Worm (Caenorhabditis elegans) whole organism, mixed stage, embryonic: ENCODE data around the gene F38H4.3.

ENCODE experiments used
- M03D4.4 ChIP-seq: sonication (generic microtip); optimal IDR thresholded peaks from 2 replicates; lab custom pipeline; 2017; ENCODE audit warnings: mild to moderate bottlenecking, missing genetic modification characterization, missing compliant biosample characterization
- bed-3 ChIP-seq: fragments of 200-800 bp; sonication (Bioruptor generic); optimal IDR thresholded peaks from 3 replicates; lab custom pipeline; 2018; ENCODE audit warnings: mild to moderate bottlenecking, missing genetic modification characterization, moderate library complexity, missing compliant biosample characterization
- blmp-1 ChIP-seq: fragments of 150-350 bp; optimal IDR thresholded peaks from 2 replicates; lab custom pipeline; 2014; ENCODE audit warnings: missing biosample characterization, missing genetic modification characterization
- ceh-39 ChIP-seq: fragments of 150-350 bp; optimal IDR thresholded peaks from 2 replicates; lab custom pipeline; 2014; ENCODE audit warnings: missing biosample characterization, missing genetic modification characterization
- ceh-43 ChIP-seq: fragments of 200-800 bp; sonication (Bioruptor generic); optimal IDR thresholded peaks from 2 replicates; lab custom pipeline; 2018; ENCODE audit warnings: mild to moderate bottlenecking, missing genetic modification characterization, moderate library complexity, missing compliant biosample characterization
- ceh-83 ChIP-seq: fragments of 200-800 bp; sonication (Bioruptor generic); optimal IDR thresholded peaks from 2 replicates; lab custom pipeline; 2018; ENCODE audit warnings: mild to moderate bottlenecking, missing genetic modification characterization, missing compliant biosample characterization
- ces-1 ChIP-seq: fragments of 150-350 bp; optimal IDR thresholded peaks from 2 replicates; lab custom pipeline; 2014; ENCODE audit warnings: missing biosample characterization, missing genetic modification reagents, missing genetic modification characterization
- cnd-1 ChIP-seq: fragments of 200-800 bp; sonication (Bioruptor generic); optimal IDR thresholded peaks from 2 replicates; lab custom pipeline; 2018; ENCODE audit warnings: mild to moderate bottlenecking, missing genetic modification characterization, missing compliant biosample characterization
- drap-1 ChIP-seq: fragments of 200-800 bp; sonication (Bioruptor generic); optimal IDR thresholded peaks from 3 replicates; lab custom pipeline; 2018; ENCODE audit warnings: mild to moderate bottlenecking, missing genetic modification characterization, missing compliant biosample characterization
- elt-1 ChIP-seq: sonication (generic microtip); optimal IDR thresholded peaks from 2 replicates; lab custom pipeline; 2017; ENCODE audit warnings: missing genetic modification characterization, mild to moderate bottlenecking, missing compliant biosample characterization, antibody characterized with exemption, moderate library complexity, borderline replicate concordance; ENCODE audit not compliant: insufficient read depth
- elt-3 ChIP-seq: fragments of 150-350 bp; optimal IDR thresholded peaks from 2 replicates; lab custom pipeline; 2014; ENCODE audit warnings: missing biosample characterization, missing genetic modification characterization
- flh-1 ChIP-seq: fragments of 200-800 bp; sonication (Bioruptor generic); optimal IDR thresholded peaks from 2 replicates; lab custom pipeline; 2018; ENCODE audit warnings: mild to moderate bottlenecking, missing genetic modification characterization, moderate library complexity, missing compliant biosample characterization
- ham-2 ChIP-seq: fragments of 200-800 bp; sonication (Bioruptor generic); optimal IDR thresholded peaks from 2 replicates; lab custom pipeline; 2018; ENCODE audit warnings: mild to moderate bottlenecking, missing genetic modification characterization, missing compliant biosample characterization
- lin-13 ChIP-seq: fragments of 150-350 bp; optimal IDR thresholded peaks from 2 replicates; lab custom pipeline; 2014; ENCODE audit warnings: missing biosample characterization, missing genetic modification characterization
- lin-32 ChIP-seq: fragments of 200-800 bp; sonication (Bioruptor generic); optimal IDR thresholded peaks from 2 replicates; lab custom pipeline; 2018; ENCODE audit warnings: mild to moderate bottlenecking, missing genetic modification characterization, missing compliant biosample characterization
- lsy-2 ChIP-seq: fragments of 150-350 bp; optimal IDR thresholded peaks from 2 replicates; lab custom pipeline; 2014; ENCODE audit warnings: missing biosample characterization, missing genetic modification characterization
- mab-5 ChIP-seq: fragments of 150-350 bp; optimal IDR thresholded peaks from 2 replicates; lab custom pipeline; 2014; ENCODE audit warnings: missing biosample characterization, missing genetic modification characterization
- mep-1 ChIP-seq: fragments of 150-350 bp; optimal IDR thresholded peaks from 2 replicates; lab custom pipeline; 2017; ENCODE audit warnings: missing biosample characterization, missing genetic modification reagents, missing genetic modification characterization, inconsistent platforms
- mls-2 ChIP-seq: sonication (generic microtip); optimal IDR thresholded peaks from 2 replicates; lab custom pipeline; 2016; ENCODE audit warnings: mild to moderate bottlenecking, missing genetic modification characterization, moderate library complexity, missing compliant biosample characterization
- nhr-12 ChIP-seq: fragments of 150-350 bp; optimal IDR thresholded peaks from 2 replicates; lab custom pipeline; 2014; ENCODE audit warnings: missing biosample characterization, missing genetic modification characterization
- nhr-2 ChIP-seq: fragments of 150-350 bp; optimal IDR thresholded peaks from 2 replicates; lab custom pipeline; 2014; ENCODE audit warnings: missing biosample characterization, missing genetic modification characterization
- nhr-237 ChIP-seq: fragments of 150-350 bp; optimal IDR thresholded peaks from 2 replicates; lab custom pipeline; 2014; ENCODE audit warnings: missing biosample characterization, missing genetic modification characterization
- nhr-28 ChIP-seq: fragments of 150-350 bp; optimal IDR thresholded peaks from 2 replicates; lab custom pipeline; 2014; ENCODE audit warnings: missing biosample characterization, missing genetic modification characterization
- nhr-76 ChIP-seq: sonication (generic microtip); optimal IDR thresholded peaks from 2 replicates; lab custom pipeline; 2017; ENCODE audit warnings: missing biosample characterization, missing genetic modification characterization
- sem-2 ChIP-seq: fragments of 200-800 bp; sonication (Bioruptor generic); optimal IDR thresholded peaks from 2 replicates; lab custom pipeline; 2018; ENCODE audit warnings: mild to moderate bottlenecking, missing genetic modification characterization, missing compliant biosample characterization
- sptf-1 ChIP-seq: sonication (generic microtip); optimal IDR thresholded peaks from 2 replicates; lab custom pipeline; 2017; ENCODE audit warnings: mild to moderate bottlenecking, missing genetic modification characterization, moderate library complexity, missing compliant biosample characterization
- tbx-8 ChIP-seq: fragments of 200-800 bp; sonication (Bioruptor generic); optimal IDR thresholded peaks from 2 replicates; lab custom pipeline; 2018; ENCODE audit warnings: mild to moderate bottlenecking, missing genetic modification characterization, moderate library complexity, missing compliant biosample characterization
- unc-120 ChIP-seq: sonication (generic microtip); optimal IDR thresholded peaks from 2 replicates; lab custom pipeline; 2017; ENCODE audit warnings: missing genetic modification characterization, missing compliant biosample characterization; ENCODE audit not compliant: poor library complexity, severe bottlenecking
- unc-62 ChIP-seq: fragments of 150-350 bp; optimal IDR thresholded peaks from 2 replicates; lab custom pipeline; 2014; ENCODE audit warnings: missing biosample characterization, missing genetic modification reagents, missing genetic modification characterization
- zip-8 ChIP-seq: fragments of 150-350 bp; optimal IDR thresholded peaks from 2 replicates; lab custom pipeline; 2014; ENCODE audit warnings: missing biosample characterization, missing genetic modification characterization
- ztf-11 ChIP-seq: fragments of 150-350 bp; optimal IDR thresholded peaks from 2 replicates; lab custom pipeline; 2014; ENCODE audit warnings: missing biosample characterization, missing genetic modification characterization

F38H4.3 gene

DNA sequence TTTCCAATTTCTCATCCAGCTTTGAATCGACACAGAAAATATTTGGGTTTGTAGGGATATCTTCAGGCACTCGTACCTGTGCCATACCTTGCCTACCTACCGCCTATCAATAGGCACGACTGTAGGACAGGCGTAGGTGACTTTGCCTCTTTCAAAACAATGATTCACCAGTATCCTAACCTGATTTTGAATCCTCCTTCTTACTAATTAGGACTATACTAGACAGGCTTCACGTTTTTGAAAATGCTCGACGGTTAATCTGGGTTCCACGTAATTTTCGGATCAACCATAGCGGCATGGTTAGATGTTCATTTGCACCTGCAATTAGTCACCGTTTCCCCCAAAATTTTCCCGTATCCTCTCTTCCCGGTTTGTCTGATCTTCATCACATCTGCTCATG is 26.2 kb downstream of the F38H4.3 start:
- peak; percentile 41 for TF ChIP-seq ceh-43 (GFP tag; lab: Kevin White, UChicago)
- no peak for TF ChIP-seq nhr-28 (tag; lab: Kevin White, UChicago)
- TF ChIP-seq, all 35 proteins: peak for 1

DNA sequence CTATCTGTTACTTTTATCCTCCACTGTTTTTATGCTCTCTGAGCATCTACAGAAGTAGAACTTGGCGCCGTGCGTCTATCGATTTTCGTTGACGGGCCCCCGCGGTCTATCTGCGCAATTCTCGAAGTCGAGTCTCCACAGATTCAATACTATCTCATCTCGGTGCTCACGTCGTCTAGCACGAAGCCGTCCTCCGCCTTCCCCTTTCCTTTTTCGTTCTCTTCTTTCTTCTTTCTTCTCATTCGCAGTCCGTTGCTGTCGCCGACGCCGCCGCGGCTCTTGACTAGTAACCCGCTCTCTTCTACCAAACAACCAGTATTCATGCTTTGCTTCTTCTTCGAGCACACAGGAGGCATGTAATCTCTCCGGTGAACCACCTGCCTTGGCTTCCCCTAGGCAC is 28.9 kb downstream of the F38H4.3 start:
- TF ChIP-seq unc-62 (GFP tag; lab: Kevin White, UChicago): no peak
- TF ChIP-seq blmp-1 (tag; lab: Kevin White, UChicago): no peak
- TF ChIP-seq ces-1 (GFP tag; lab: Kevin White, UChicago): peak; percentile 42
- peak; percentile 47 for TF ChIP-seq cnd-1
- TF ChIP-seq mab-5 (tag; lab: Kevin White, UChicago): no peak
- no peak for TF ChIP-seq ham-2
- no peak for TF ChIP-seq flh-1 (GFP tag; lab: Kevin White, UChicago)
- no peak for TF ChIP-seq lsy-2 (tag; lab: Kevin White, UChicago)
- TF ChIP-seq unc-120 (tag; lab: Kevin White, UChicago): no peak
- TF ChIP-seq bed-3: no peak
- TF ChIP-seq lin-13: no peak
- no peak for TF ChIP-seq ceh-39
- TF ChIP-seq nhr-12 (tag; lab: Kevin White, UChicago): no peak
- TF ChIP-seq zip-8: no peak
- peak; percentile 4 for TF ChIP-seq mep-1 (tag; lab: Kevin White, UChicago)
- TF ChIP-seq drap-1: no peak
- no peak for TF ChIP-seq nhr-28 (tag; lab: Kevin White, UChicago)
- TF ChIP-seq elt-3 (tag; lab: Kevin White, UChicago): no peak
- no peak for TF ChIP-seq ztf-11
- no peak for TF ChIP-seq ceh-43 (GFP tag; lab: Kevin White, UChicago)
- peak; percentile 41 for TF ChIP-seq lin-32
- TF ChIP-seq mls-2 (tag; lab: Kevin White, UChicago): no peak
- no peak for TF ChIP-seq sptf-1 (tag; lab: Kevin White, UChicago)
- no peak for TF ChIP-seq elt-1 (tag; lab: Kevin White, UChicago)

DNA sequence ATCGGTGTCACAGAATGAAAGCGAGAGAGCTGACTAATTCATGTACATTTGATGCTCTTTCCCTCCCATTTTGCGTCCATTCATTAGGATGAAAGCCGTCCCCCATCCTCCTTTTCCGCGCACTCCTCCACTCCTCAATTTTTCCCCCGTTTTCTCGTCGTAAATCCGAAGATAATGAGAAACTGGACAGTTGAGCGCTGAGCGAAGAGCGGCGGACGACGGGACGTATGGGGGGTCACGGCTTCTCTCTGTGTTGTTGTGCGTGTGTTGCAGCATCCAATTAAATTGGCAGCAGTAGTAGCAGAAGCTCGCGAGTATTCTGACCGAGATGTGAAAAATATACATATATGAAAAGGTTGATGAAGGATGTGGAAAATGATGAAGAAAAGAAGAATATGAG is 29.7 kb downstream of the F38H4.3 start:
- no peak for TF ChIP-seq M03D4.4
- TF ChIP-seq nhr-2 (tag; lab: Kevin White, UChicago): no peak
- TF ChIP-seq bed-3: no peak
- no peak for TF ChIP-seq nhr-237 (tag; lab: Kevin White, UChicago)
- no peak for TF ChIP-seq flh-1 (GFP tag; lab: Kevin White, UChicago)
- TF ChIP-seq zip-8: no peak
- no peak for TF ChIP-seq ztf-11
- TF ChIP-seq ces-1 (GFP tag; lab: Kevin White, UChicago): peak; percentile 58
- no peak for TF ChIP-seq ceh-83 (GFP tag; lab: Kevin White, UChicago)
- TF ChIP-seq mep-1 (tag; lab: Kevin White, UChicago): no peak
- TF ChIP-seq ceh-39: no peak
- TF ChIP-seq sptf-1 (tag; lab: Kevin White, UChicago): peak; percentile 4
- TF ChIP-seq, all 35 proteins: peak for 2

ce11 chrIV:11877674-11878073 is 35.5 kb downstream of the F38H4.3 start, which contains the start of gene pph-2:
TSS of gene pph-2 (minus strand) at chrIV:11877774.
- no peak for TF ChIP-seq lin-13
- TF ChIP-seq blmp-1 (tag; lab: Kevin White, UChicago): no peak
- TF ChIP-seq nhr-12 (tag; lab: Kevin White, UChicago): no peak
- TF ChIP-seq flh-1 (GFP tag; lab: Kevin White, UChicago): no peak
- TF ChIP-seq ces-1 (GFP tag; lab: Kevin White, UChicago): no peak
- no peak for TF ChIP-seq sem-2
- no peak for TF ChIP-seq sptf-1 (tag; lab: Kevin White, UChicago)
- TF ChIP-seq ceh-83 (GFP tag; lab: Kevin White, UChicago): no peak
- TF ChIP-seq nhr-28 (tag; lab: Kevin White, UChicago): no peak
- no peak for TF ChIP-seq lin-32
- TF ChIP-seq nhr-76: no peak
- TF ChIP-seq mep-1 (tag; lab: Kevin White, UChicago): no peak
- no peak for TF ChIP-seq mab-5 (tag; lab: Kevin White, UChicago)
- TF ChIP-seq cnd-1: no peak

ce11 chrIV:11878249-11878648 is 36.0 kb downstream of the F38H4.3 start, which contains the start of gene cutl-27:
TSS of gene cutl-27 (plus strand) at chrIV:11878549.
- TF ChIP-seq nhr-28 (tag; lab: Kevin White, UChicago) (no peak), ceh-39 (no peak), cnd-1 (no peak), blmp-1 (tag; lab: Kevin White, UChicago) (no peak), tbx-8 (GFP tag; lab: Kevin White, UChicago) (no peak), mab-5 (tag; lab: Kevin White, UChicago) (no peak), lsy-2 (tag; lab: Kevin White, UChicago) (no peak), unc-62 (GFP tag; lab: Kevin White, UChicago) (no peak), lin-32 (no peak), sptf-1 (tag; lab: Kevin White, UChicago) (no peak), nhr-2 (tag; lab: Kevin White, UChicago) (no peak), unc-120 (tag; lab: Kevin White, UChicago) (no peak), nhr-12 (tag; lab: Kevin White, UChicago) (no peak), elt-3 (tag; lab: Kevin White, UChicago) (no peak), bed-3 (no peak)
